Worm (Caenorhabditis elegans): ENCODE data around the gene pis-1.
"Not testable (repeated sequence)": the region's sequence is repeated elsewhere in the genome, so short reads cannot be mapped to it uniquely, and the experiment has no call there.

DNA sequence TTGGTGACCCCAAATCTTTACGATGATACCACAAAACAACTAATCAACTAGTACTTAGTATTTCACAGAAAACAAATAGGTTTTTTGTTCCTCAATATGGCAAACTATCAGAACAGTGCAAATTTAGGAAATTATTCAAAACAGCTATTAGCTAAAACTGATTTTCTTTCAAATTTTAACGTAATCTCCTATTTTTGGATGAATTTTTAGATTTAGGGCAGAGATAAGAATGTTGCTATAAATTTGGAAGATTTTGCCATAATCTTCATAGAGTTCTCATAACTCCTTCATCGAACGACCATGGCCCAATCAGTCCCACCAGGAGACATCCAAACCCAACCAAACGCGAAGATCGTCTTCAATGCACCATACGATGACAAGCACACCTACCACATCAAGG lies 41.0 kb upstream of the pis-1 start, which contains the start of gene msp-10:
- TF ChIP-seq egrh-3 (GFP tag; IDR thresholded peaks at IDR 0.05); egl-44 (GFP tag; IDR thresholded peaks at IDR 0.05); Y67H2A.10 (GFP tag; conservative IDR thresholded peaks at IDR 0.05); let-526 (GFP tag; IDR thresholded peaks at IDR 0.05); lin-54 (GFP tag; optimal IDR thresholded peaks at IDR 0.05); pbrm-1 (GFP tag; IDR thresholded peaks at IDR 0.05); zim-3 (tag; optimal IDR thresholded peaks at IDR 0.05); ztf-3 (GFP tag; optimal IDR thresholded peaks at IDR 0.05); cebp-1 (GFP tag; IDR thresholded peaks at IDR 0.05); cebp-1 (tag; optimal IDR thresholded peaks at IDR 0.05); ztf-28 (GFP tag; IDR thresholded peaks at IDR 0.05); ets-4 (GFP tag; optimal IDR thresholded peaks at IDR 0.05); lir-1 (GFP tag; conservative IDR thresholded peaks at IDR 0.05); nhr-90 (tag; optimal IDR thresholded peaks at IDR 0.05): not testable (repeated sequence)

All from whole organism, young adult.